Fruit fly (Drosophila melanogaster) whole organism, wandering third instar larva: ENCODE results near the gene Ptip.

Experiments
- Abd-B ChIP-seq: fragments of >200 bp; optimal IDR thresholded peaks from 2 replicates; lab custom pipeline; 2017; ENCODE audit warnings: missing biosample characterization, missing genetic modification characterization
- CG32264 ChIP-seq: fragments of 200-800 bp; sonication (Bioruptor generic); optimal IDR thresholded peaks from 2 replicates; lab custom pipeline; 2016; ENCODE audit warnings: missing biosample characterization, missing genetic modification characterization
- CG9705 ChIP-seq: fragments of 200-800 bp; sonication (Bioruptor generic); optimal IDR thresholded peaks from 2 replicates; lab custom pipeline; 2018; ENCODE audit warnings: missing biosample characterization, mild to moderate bottlenecking, missing genetic modification characterization
- CrebA ChIP-seq: fragments of 200-800 bp; sonication (Bioruptor generic); optimal IDR thresholded peaks from 2 replicates; lab custom pipeline; 2016; ENCODE audit warnings: missing biosample characterization, mild to moderate bottlenecking, missing genetic modification characterization, borderline replicate concordance
- Dfd ChIP-seq: fragments of >200 bp; optimal IDR thresholded peaks from 2 replicates; lab custom pipeline; 2017; ENCODE audit warnings: missing biosample characterization, missing genetic modification characterization
- Dif ChIP-seq: fragments of 200-275, 200-300 bp; sonication (Bioruptor generic); optimal IDR thresholded peaks from 2 replicates; lab custom pipeline; 2018; ENCODE audit warnings: missing biosample characterization, missing genetic modification characterization; ENCODE audit not compliant: partially characterized antibody
- GATAd ChIP-seq: sonication (Bioruptor generic); optimal IDR thresholded peaks from 2 replicates; lab custom pipeline; 2016; ENCODE audit warnings: missing biosample characterization, missing genetic modification characterization
- HLH106 ChIP-seq: fragments of 200-800 bp; optimal IDR thresholded peaks from 3 replicates; lab custom pipeline; 2019; ENCODE audit warnings: missing biosample characterization, mild to moderate bottlenecking, missing genetic modification characterization, moderate library complexity
- Hnf4 ChIP-seq: fragments of 200-800 bp; sonication (Bioruptor generic); optimal IDR thresholded peaks from 2 replicates; lab custom pipeline; 2016; ENCODE audit warnings: missing biosample characterization, mild to moderate bottlenecking, missing genetic modification characterization
- Hr78 ChIP-seq: fragments of >200 bp; optimal IDR thresholded peaks from 2 replicates; lab custom pipeline; 2017; ENCODE audit warnings: missing biosample characterization, missing genetic modification characterization
- Hr83 ChIP-seq: fragments of 200-300 bp; sonication (Bioruptor generic); optimal IDR thresholded peaks from 2 replicates; lab custom pipeline; 2016; ENCODE audit warnings: missing biosample characterization, mild to moderate bottlenecking, missing genetic modification characterization, moderate library complexity; ENCODE audit not compliant: poor library complexity, severe bottlenecking
- Jra ChIP-seq: sonication (Bioruptor generic); optimal IDR thresholded peaks from 2 replicates; lab custom pipeline; 2016; ENCODE audit warnings: missing biosample characterization, missing genetic modification characterization
- Mio ChIP-seq: sonication (Bioruptor generic); optimal IDR thresholded peaks from 2 replicates; lab custom pipeline; 2016; ENCODE audit warnings: missing biosample characterization, missing genetic modification characterization
- Myc ChIP-seq: fragments of >200 bp; optimal IDR thresholded peaks from 2 replicates; lab custom pipeline; 2017
- N ChIP-seq: fragments of >200 bp; optimal IDR thresholded peaks from 2 replicates; lab custom pipeline; 2018; ENCODE audit warnings: missing biosample characterization, missing external identifiers, missing genetic modification characterization
- OdsH ChIP-seq: fragments of 200-800 bp; sonication (Bioruptor generic); optimal IDR thresholded peaks from 2 replicates; lab custom pipeline; 2016; ENCODE audit warnings: missing biosample characterization, mild to moderate bottlenecking, missing genetic modification characterization
- Rel ChIP-seq, 2 experiments: fragments of 200-800 bp; sonication (Bioruptor generic) in 1 of 2; optimal IDR thresholded peaks; 2 replicates in 1 of 2; 3 replicates in 1 of 2; lab custom pipeline; 2016 to 2019; ENCODE audit warnings: mild to moderate bottlenecking in 2 of 2, missing biosample characterization in 2 of 2, missing genetic modification characterization in 2 of 2, moderate library complexity in 1 of 2
- Sp1 ChIP-seq: fragments of 200-800 bp; sonication (Bioruptor generic); optimal IDR thresholded peaks from 3 replicates; lab custom pipeline; 2019; ENCODE audit warnings: missing biosample characterization, mild to moderate bottlenecking, missing genetic modification characterization, moderate library complexity
- Vsx2 ChIP-seq: fragments of 200-300, 225-300 bp; sonication (Bioruptor generic); optimal IDR thresholded peaks from 2 replicates; lab custom pipeline; 2018; ENCODE audit warnings: missing biosample characterization, missing genetic modification characterization; ENCODE audit not compliant: partially characterized antibody
- br ChIP-seq: fragments of 200-800 bp; sonication (Bioruptor generic); optimal IDR thresholded peaks from 2 replicates; lab custom pipeline; 2016; ENCODE audit warnings: missing biosample characterization, missing genetic modification characterization
- brk ChIP-seq: fragments of 200-800 bp; sonication (Bioruptor generic); optimal IDR thresholded peaks from 2 replicates; lab custom pipeline; 2016; ENCODE audit warnings: missing biosample characterization, mild to moderate bottlenecking, missing genetic modification characterization
- dl ChIP-seq, 2 experiments: fragments of 175-275, 200-275 bp in 1 of 2; fragments of 200-275 bp in 1 of 2; sonication (Bioruptor generic); optimal IDR thresholded peaks; lab custom pipeline; 2018; ENCODE audit warnings: mild to moderate bottlenecking in 2 of 2, missing biosample characterization in 2 of 2, missing genetic modification characterization in 2 of 2, moderate library complexity in 2 of 2; ENCODE audit not compliant: partially characterized antibody in 2 of 2, insufficient read depth in 1 of 2
- dmrt93B ChIP-seq: fragments of 200-800 bp; sonication (Bioruptor generic); optimal IDR thresholded peaks from 2 replicates; lab custom pipeline; 2018; ENCODE audit warnings: missing biosample characterization, mild to moderate bottlenecking, missing genetic modification characterization
- dsf ChIP-seq: sonication (Bioruptor generic); optimal IDR thresholded peaks from 2 replicates; lab custom pipeline; 2016; ENCODE audit warnings: missing biosample characterization, missing genetic modification characterization, borderline replicate concordance
- ey ChIP-seq: fragments of 200-800 bp; sonication (Bioruptor generic); optimal IDR thresholded peaks from 2 replicates; lab custom pipeline; 2016; ENCODE audit warnings: missing biosample characterization, missing genetic modification characterization
- foxo ChIP-seq, 2 experiments: fragments of 200-800 bp; sonication (Bioruptor generic); optimal IDR thresholded peaks; 2 replicates in 1 of 2; 3 replicates in 1 of 2; lab custom pipeline; 2016 to 2017; ENCODE audit warnings: missing biosample characterization in 2 of 2, missing genetic modification characterization in 2 of 2
- fru ChIP-seq: fragments of 200-800 bp; sonication (Bioruptor generic); optimal IDR thresholded peaks from 3 replicates; lab custom pipeline; 2016; ENCODE audit warnings: missing biosample characterization, mild to moderate bottlenecking, missing genetic modification characterization
- h ChIP-seq: fragments of 200-800 bp; sonication (Bioruptor generic); optimal IDR thresholded peaks from 3 replicates; lab custom pipeline; 2016; ENCODE audit warnings: missing biosample characterization, mild to moderate bottlenecking, missing genetic modification characterization
- jim ChIP-seq: fragments of 175-275, 200-325 bp; sonication (Bioruptor generic); optimal IDR thresholded peaks from 2 replicates; lab custom pipeline; 2016; ENCODE audit warnings: missing biosample characterization, mild to moderate bottlenecking, missing genetic modification characterization
- lola ChIP-seq: fragments of >200 bp; optimal IDR thresholded peaks from 2 replicates; lab custom pipeline; 2017; ENCODE audit warnings: missing biosample characterization, missing genetic modification characterization
- pan ChIP-seq: fragments of >200 bp; optimal IDR thresholded peaks from 2 replicates; lab custom pipeline; 2017
- psq ChIP-seq: fragments of 200-800 bp; sonication (Bioruptor generic); optimal IDR thresholded peaks from 3 replicates; lab custom pipeline; 2017; ENCODE audit warnings: missing biosample characterization, mild to moderate bottlenecking, missing genetic modification characterization, moderate library complexity
- rgr ChIP-seq: fragments of 200-800 bp; sonication (Bioruptor generic); optimal IDR thresholded peaks from 3 replicates; lab custom pipeline; 2016; ENCODE audit warnings: missing biosample characterization, mild to moderate bottlenecking, missing genetic modification characterization
- sage ChIP-seq: fragments of 200-800 bp; sonication (Bioruptor generic); optimal IDR thresholded peaks from 2 replicates; lab custom pipeline; 2016; ENCODE audit warnings: missing biosample characterization, mild to moderate bottlenecking, missing genetic modification characterization
- sv ChIP-seq: fragments of 200-800 bp; sonication (Bioruptor generic); optimal IDR thresholded peaks from 3 replicates; lab custom pipeline; 2016; ENCODE audit warnings: missing biosample characterization, missing genetic modification characterization
- tai ChIP-seq: sonication (Bioruptor generic); optimal IDR thresholded peaks from 2 replicates; lab custom pipeline; 2016; ENCODE audit warnings: missing biosample characterization, missing genetic modification characterization
- usp ChIP-seq: fragments of >200 bp; optimal IDR thresholded peaks from 2 replicates; lab custom pipeline; 2017; ENCODE audit warnings: missing biosample characterization, missing genetic modification characterization
- woc ChIP-seq: sonication (Bioruptor generic); optimal IDR thresholded peaks from 2 replicates; lab custom pipeline; 2016; ENCODE audit warnings: missing biosample characterization, mild to moderate bottlenecking, missing genetic modification characterization

Gene Ptip

dm6 chr3L:14028485-14029384 lies at the start of gene Ptip:
Ptip (minus strand) TSS chr3L:14029121.
- no peak for TF ChIP-seq Hnf4 (GFP tag; lab: Kevin White, UChicago)
- TF ChIP-seq CG9705 (GFP tag; lab: Kevin White, UChicago): no peak
- no peak for TF ChIP-seq Jra
- no peak for TF ChIP-seq Mio (GFP tag; lab: Kevin White, UChicago)
- no peak for TF ChIP-seq usp
- TF ChIP-seq CrebA (GFP tag; lab: Kevin White, UChicago): no peak
- peak; percentile 72 for TF ChIP-seq woc (GFP tag; lab: Kevin White, UChicago)
- TF ChIP-seq tai (GFP tag; lab: Kevin White, UChicago): no peak
- no peak for TF ChIP-seq sv
- no peak for TF ChIP-seq Hr78 (GFP tag; lab: Kevin White, UChicago)
- TF ChIP-seq Sp1 (GFP tag; lab: Kevin White, UChicago): no peak
- TF ChIP-seq Dfd (GFP tag; lab: Kevin White, UChicago): peak; percentile 11
- TF ChIP-seq sage (GFP tag; lab: Kevin White, UChicago): peak; percentile 26
- TF ChIP-seq OdsH (GFP tag; lab: Kevin White, UChicago): peak; percentile 7
- no peak for TF ChIP-seq dl (GFP tag; optimal IDR thresholded peaks at IDR 0.05; lab: Kevin White, UChicago; ENCODE audit: insufficient read depth in 1 of 2, partially characterized antibody in 2 of 2)
- no peak for TF ChIP-seq fru (GFP tag; lab: Kevin White, UChicago)
- no peak for TF ChIP-seq CG32264
- TF ChIP-seq brk: no peak
- no peak for TF ChIP-seq Vsx2 (GFP tag; lab: Kevin White, UChicago)
- TF ChIP-seq h (GFP tag; lab: Kevin White, UChicago): peak; percentile 19
- no peak for TF ChIP-seq jim (GFP tag; lab: Kevin White, UChicago)
- TF ChIP-seq HLH106 (tag; lab: Kevin White, UChicago): peak; percentile 5
- TF ChIP-seq lola: no peak
- TF ChIP-seq Dif (GFP tag; lab: Kevin White, UChicago): no peak
- no peak for TF ChIP-seq GATAd (GFP tag; lab: Kevin White, UChicago)
- TF ChIP-seq br (GFP tag; lab: Kevin White, UChicago): no peak
- TF ChIP-seq rgr (GFP tag; lab: Kevin White, UChicago): no peak
- peak; percentile 58 for TF ChIP-seq N
- TF ChIP-seq dmrt93B (GFP tag; lab: Kevin White, UChicago): no peak
- TF ChIP-seq dsf (GFP tag; lab: Kevin White, UChicago): no peak
- TF ChIP-seq Hr83 (GFP tag; lab: Kevin White, UChicago): peak; percentile 83
- TF ChIP-seq psq (GFP tag; lab: Kevin White, UChicago): peak; percentile 3
- TF ChIP-seq foxo (GFP tag; optimal IDR thresholded peaks at IDR 0.05; lab: Kevin White, UChicago): peak in 1 of 2 experiments; percentile 1
- TF ChIP-seq ey (GFP tag; lab: Kevin White, UChicago): no peak
- no peak for TF ChIP-seq Abd-B (GFP tag; lab: Kevin White, UChicago)
- no peak for TF ChIP-seq pan (lab: Kevin White, UChicago)
- TF ChIP-seq Myc: no peak
- TF ChIP-seq Rel (GFP tag; optimal IDR thresholded peaks at IDR 0.05; lab: Kevin White, UChicago): no peak
- peak; percentile 40 for TF ChIP-seq Rel (tag; optimal IDR thresholded peaks at IDR 0.05; lab: Kevin White, UChicago)

- TF ChIP-seq woc (GFP tag; lab: Kevin White, UChicago) (no peak), rgr (GFP tag; lab: Kevin White, UChicago) (no peak), lola (no peak), CG32264 (no peak), dmrt93B (GFP tag; lab: Kevin White, UChicago) (no peak), HLH106 (tag; lab: Kevin White, UChicago) (no peak), N (no peak), h (GFP tag; lab: Kevin White, UChicago) (no peak), dsf (GFP tag; lab: Kevin White, UChicago) (no peak), psq (GFP tag; lab: Kevin White, UChicago) (no peak), tai (GFP tag; lab: Kevin White, UChicago) (no peak), OdsH (GFP tag; lab: Kevin White, UChicago) (no peak), sv (no peak), sage (GFP tag; lab: Kevin White, UChicago) (no peak), usp (no peak), Hr83 (GFP tag; lab: Kevin White, UChicago) (no peak), pan (lab: Kevin White, UChicago) (no peak), foxo (GFP tag; optimal IDR thresholded peaks at IDR 0.05; lab: Kevin White, UChicago) (no peak), jim (GFP tag; lab: Kevin White, UChicago) (no peak)
Observed at dm6 chr3L:14078227-14078626, 49.3 kb upstream of the Ptip start.
